Worm (Caenorhabditis elegans): ENCODE data around the gene sgo-1.

DNA sequence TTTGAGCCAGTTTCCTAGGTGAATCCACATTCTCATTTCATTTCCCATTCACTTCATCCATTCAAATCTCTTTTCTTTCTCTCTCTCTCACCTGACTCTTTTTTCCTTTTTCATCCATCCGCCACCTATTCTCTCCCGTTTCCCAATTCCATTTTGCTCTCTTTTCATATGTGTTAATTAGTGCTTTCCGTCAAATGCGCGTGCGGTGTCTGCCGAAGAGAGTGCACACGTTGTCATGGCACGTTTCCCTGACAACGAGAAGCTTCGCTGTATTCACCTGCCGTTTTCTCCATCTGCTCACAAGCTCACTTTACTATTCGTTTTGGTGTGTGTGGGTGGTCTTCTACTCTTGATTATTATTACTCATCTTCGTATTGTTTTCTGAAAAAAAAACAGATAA is 43.6 kb upstream of the sgo-1 start:
- TF ChIP-seq tbx-8 (GFP tag; optimal IDR thresholded peaks at IDR 0.05) (no peak), unc-39 (tag; optimal IDR thresholded peaks at IDR 0.05) (no peak), nhr-12 (tag; optimal IDR thresholded peaks at IDR 0.05) (no peak), cnd-1 (tag; optimal IDR thresholded peaks at IDR 0.05) (no peak), snpc-4 (tag; optimal IDR thresholded peaks at IDR 0.05) (no peak)

All from whole organism, mixed stage, embryonic.